Fruit fly (Drosophila melanogaster): Measurements from ENCODE around the gene Tpc1.

Tpc1 gene

dm6 chr3R:10868427-10868962, 13.5 kb downstream of the Tpc1 start, which contains the start of the genes SelR and Tsp86D (continued):
- TF ChIP-seq gcm (GFP tag; optimal IDR thresholded peaks at IDR 0.05) (peak; percentile 66), Max (GFP tag; optimal IDR thresholded peaks at IDR 0.05) (peak; percentile 36), wor (GFP tag; IDR thresholded peaks at IDR 0.05) (no peak), CG34224 (GFP tag; IDR thresholded peaks at IDR 0.05; ENCODE audit: partially characterized antibody) (peak; percentile 73; the same call in 2 of the 3 replicates), ERR (GFP tag; optimal IDR thresholded peaks at IDR 0.05) (peak; percentile 33), Sox100B (GFP tag; optimal IDR thresholded peaks at IDR 0.05) (no peak), CG10366 (GFP tag; IDR thresholded peaks at IDR 0.05) (no peak), CG6654 (GFP tag; optimal IDR thresholded peaks at IDR 0.05) (no peak), Opbp (GFP tag; IDR thresholded peaks at IDR 0.05; ENCODE audit: partially characterized antibody) (peak; percentile 76), CG17612 (GFP tag; IDR thresholded peaks at IDR 0.05) (no peak), CG15601 (tag; optimal IDR thresholded peaks at IDR 0.05) (peak; percentile 32), bbx (GFP tag; IDR thresholded peaks at IDR 0.05; ENCODE audit: partially characterized antibody) (peak; percentile 68), H15 (GFP tag; IDR thresholded peaks at IDR 0.05) (no peak), eve (GFP tag; optimal IDR thresholded peaks at IDR 0.05) (no peak), otp (GFP tag; IDR thresholded peaks at IDR 0.05) (peak; percentile 61; the same call in 1 of the 3 replicates), sug (tag; optimal IDR thresholded peaks at IDR 0.05) (peak; percentile 95), scrt (GFP tag; optimal IDR thresholded peaks at IDR 0.05) (peak; percentile 45), CG7839 (tag; optimal IDR thresholded peaks at IDR 0.05) (peak; percentile 39), Dek (tag; optimal IDR thresholded peaks at IDR 0.05) (peak; percentile 3), fu2 (GFP tag; optimal IDR thresholded peaks at IDR 0.05) (no peak), Drgx (GFP tag; IDR thresholded peaks at IDR 0.05) (no peak), Six4 (GFP tag; optimal IDR thresholded peaks at IDR 0.05) (no peak), CG2678 (tag; optimal IDR thresholded peaks at IDR 0.05) (peak; percentile 43), ranshi (GFP tag; IDR thresholded peaks at IDR 0.05) (no peak), CG8359 (GFP tag; optimal IDR thresholded peaks at IDR 0.05; ENCODE audit: borderline replicate concordance) (no peak), ftz-f1 (GFP tag; optimal IDR thresholded peaks at IDR 0.05) (peak; percentile 87), CG7786 (GFP tag; optimal IDR thresholded peaks at IDR 0.05) (no peak), CG17328 (GFP tag; IDR thresholded peaks at IDR 0.05) (no peak), CG4282 (GFP tag; optimal IDR thresholded peaks at IDR 0.05) (no peak), B-H2 (GFP tag; optimal IDR thresholded peaks at IDR 0.05) (peak; percentile 84), Lhr (GFP tag; optimal IDR thresholded peaks at IDR 0.05) (peak; percentile 7), CG12236 (GFP tag; optimal IDR thresholded peaks at IDR 0.05) (no peak), trh (GFP tag; optimal IDR thresholded peaks at IDR 0.05) (no peak), tx (GFP tag; optimal IDR thresholded peaks at IDR 0.05) (no peak), chm (GFP tag; IDR thresholded peaks at IDR 0.05) (no peak), CG6254 (GFP tag; optimal IDR thresholded peaks at IDR 0.05) (no peak), Neu2 (GFP tag; optimal IDR thresholded peaks at IDR 0.05; ENCODE audit: borderline replicate concordance) (no peak), CG11456 (GFP tag; IDR thresholded peaks at IDR 0.05) (no peak), trem (tag; optimal IDR thresholded peaks at IDR 0.05) (peak; percentile 99), Abd-B (GFP tag; optimal IDR thresholded peaks at IDR 0.05) (peak; percentile 80), CG3838 (GFP tag; optimal IDR thresholded peaks at IDR 0.05) (no peak), CG11696 (GFP tag; IDR thresholded peaks at IDR 0.05) (0 out of 2 replicates have a peak, but pooled peaks have one; percentile 29), slp2 (GFP tag; optimal IDR thresholded peaks at IDR 0.05) (no peak), HLHmδ (GFP tag; optimal IDR thresholded peaks at IDR 0.05) (peak; percentile 78), ttk (GFP tag; IDR thresholded peaks at IDR 0.05) (0 out of 2 replicates have a peak, but pooled peaks have one; percentile 17), CG15696 (tag; optimal IDR thresholded peaks at IDR 0.05) (no peak), Nf-YB (GFP tag; optimal IDR thresholded peaks at IDR 0.05) (peak; percentile 7), mam (GFP tag; optimal IDR thresholded peaks at IDR 0.05) (no peak), CG10462 (GFP tag; optimal IDR thresholded peaks at IDR 0.05) (no peak), croc (GFP tag; conservative IDR thresholded peaks at IDR 0.05) (no peak)
